Fruit fly (Drosophila melanogaster) whole organism, embryonic: ENCODE measurements around the gene CG9030.

Source experiments
- Antp ChIP-seq: fragments of 200-800 bp; sonication (Bioruptor generic); optimal IDR thresholded peaks from 3 replicates; lab custom pipeline; 2016; ENCODE audit warnings: missing biosample characterization, missing genetic modification characterization
- Atf3 ChIP-seq: fragments of 200-800 bp; sonication (Bioruptor generic); optimal IDR thresholded peaks from 3 replicates; lab custom pipeline; 2016; ENCODE audit warnings: missing biosample characterization, missing genetic modification characterization
- CG10543 ChIP-seq: fragments of 200-800 bp; sonication (Bioruptor generic); optimal IDR thresholded peaks from 3 replicates; lab custom pipeline; 2017; ENCODE audit warnings: missing biosample characterization, mild to moderate bottlenecking, missing genetic modification characterization, moderate library complexity
- CG12219 ChIP-seq: fragments of 200-800 bp; sonication (Bioruptor generic); optimal IDR thresholded peaks from 3 replicates; lab custom pipeline; 2018; ENCODE audit warnings: missing biosample characterization, mild to moderate bottlenecking, missing genetic modification characterization
- CG12299 ChIP-seq: fragments of 200-800 bp; sonication (Bioruptor generic); optimal IDR thresholded peaks from 2 replicates; lab custom pipeline; 2018; ENCODE audit warnings: missing biosample characterization, mild to moderate bottlenecking, missing genetic modification characterization
- CG15601 ChIP-seq: fragments of 200-800 bp; sonication (Bioruptor generic); optimal IDR thresholded peaks from 3 replicates; lab custom pipeline; 2019; ENCODE audit warnings: missing biosample characterization, mild to moderate bottlenecking, missing genetic modification characterization, moderate library complexity
- CG17802 ChIP-seq: fragments of 200-800 bp; sonication (Bioruptor generic); optimal IDR thresholded peaks from 2 replicates; lab custom pipeline; 2018; ENCODE audit warnings: missing biosample characterization, mild to moderate bottlenecking, missing genetic modification characterization, moderate library complexity
- CG1792 ChIP-seq: fragments of 200-800 bp; sonication (Bioruptor generic); optimal IDR thresholded peaks from 2 replicates; lab custom pipeline; 2016; ENCODE audit warnings: missing biosample characterization, missing genetic modification characterization
- CG18262 ChIP-seq: fragments of 200-800 bp; optimal IDR thresholded peaks from 3 replicates; lab custom pipeline; 2019; ENCODE audit warnings: missing biosample characterization, mild to moderate bottlenecking, missing genetic modification characterization, moderate library complexity
- CG30431 ChIP-seq: fragments of 200-800 bp; sonication (Bioruptor generic); optimal IDR thresholded peaks from 2 replicates; lab custom pipeline; 2017; ENCODE audit warnings: missing biosample characterization, missing genetic modification characterization
- CG31365 ChIP-seq: fragments of 200-800 bp; sonication (Bioruptor generic); optimal IDR thresholded peaks from 2 replicates; lab custom pipeline; 2018; ENCODE audit warnings: missing biosample characterization, mild to moderate bottlenecking, missing genetic modification characterization
- CG31388 ChIP-seq: fragments of 200-800 bp; sonication (Bioruptor generic); optimal IDR thresholded peaks from 2 replicates; lab custom pipeline; 2016; ENCODE audit warnings: missing biosample characterization, missing genetic modification characterization
- CG3163 ChIP-seq: fragments of 200-800 bp; sonication (Bioruptor generic); optimal IDR thresholded peaks from 3 replicates; lab custom pipeline; 2016; ENCODE audit warnings: missing biosample characterization, missing genetic modification characterization
- CG6175 ChIP-seq: fragments of 200-800 bp; sonication (Bioruptor generic); IDR thresholded peaks from 3 replicates; pipeline ENCODE4 v1.3.6; 2022; ENCODE audit warnings: missing biosample characterization, missing genetic modification characterization
- CG8359 ChIP-seq: fragments of 200-800 bp; sonication (Bioruptor generic); optimal IDR thresholded peaks from 2 replicates; lab custom pipeline; 2017; ENCODE audit warnings: missing biosample characterization, mild to moderate bottlenecking, missing genetic modification characterization, borderline replicate concordance
- Dek ChIP-seq: fragments of 200-800 bp; sonication (Bioruptor generic); optimal IDR thresholded peaks from 3 replicates; lab custom pipeline; 2019; ENCODE audit warnings: missing biosample characterization, mild to moderate bottlenecking, missing genetic modification characterization, moderate library complexity
- Dfd ChIP-seq, 2 experiments: fragments of >200 bp; optimal IDR thresholded peaks; 2 replicates each; lab custom pipeline; 2017; ENCODE audit warnings: missing biosample characterization in 2 of 2, missing genetic modification characterization in 2 of 2
- Gug ChIP-seq: fragments of 200-800 bp; sonication (Bioruptor generic); IDR thresholded peaks from 4 replicates; pipeline ENCODE4 v1.3.6; 2022; ENCODE audit warnings: missing biosample characterization, missing genetic modification characterization
- HLH3B ChIP-seq: fragments of 200-800 bp; sonication (Bioruptor generic); IDR thresholded peaks from 2 replicates; pipeline ENCODE4 v1.3.6; 2022; ENCODE audit warnings: missing biosample characterization, missing genetic modification characterization
- Mrtf ChIP-seq: fragments of 200-800 bp; sonication (Bioruptor generic); IDR thresholded peaks from 3 replicates; pipeline ENCODE4 v1.3.6; 2022; ENCODE audit warnings: missing biosample characterization, missing genetic modification characterization
- NC2β ChIP-seq: fragments of 200-800 bp; sonication (Bioruptor generic); optimal IDR thresholded peaks from 2 replicates; lab custom pipeline; 2016; ENCODE audit warnings: missing biosample characterization, missing genetic modification characterization
- Oaz ChIP-seq: fragments of 200-800 bp; sonication (Bioruptor generic); IDR thresholded peaks from 2 replicates; pipeline ENCODE4 v1.3.6; 2022; ENCODE audit warnings: missing biosample characterization, missing genetic modification characterization
- Ravus ChIP-seq: fragments of 200-800 bp; sonication (Bioruptor generic); IDR thresholded peaks from 2 replicates; pipeline ENCODE4 v1.3.6; 2022; ENCODE audit warnings: missing biosample characterization, missing genetic modification characterization
- Sox100B ChIP-seq: fragments of 200-800 bp; sonication (Bioruptor generic); optimal IDR thresholded peaks from 3 replicates; lab custom pipeline; 2018; ENCODE audit warnings: missing biosample characterization, mild to moderate bottlenecking, missing genetic modification characterization
- Spps ChIP-seq: fragments of 200-800 bp; sonication (Bioruptor generic); optimal IDR thresholded peaks from 2 replicates; lab custom pipeline; 2018; ENCODE audit warnings: missing biosample characterization, mild to moderate bottlenecking, missing genetic modification characterization
- Taf1 ChIP-seq: fragments of 200-800 bp; sonication (Bioruptor generic); IDR thresholded peaks from 2 replicates; pipeline ENCODE4 v1.3.6; 2022; ENCODE audit warnings: missing biosample characterization, missing genetic modification characterization
- Usf ChIP-seq: fragments of 200-800 bp; sonication (Bioruptor generic); optimal IDR thresholded peaks from 2 replicates; lab custom pipeline; 2017; ENCODE audit warnings: missing genotype, missing biosample characterization, missing genetic modification characterization
- ato ChIP-seq: fragments of 200-800 bp; sonication (Bioruptor generic); IDR thresholded peaks from 2 replicates; pipeline ENCODE4 v1.3.6; 2022; ENCODE audit warnings: missing biosample characterization, missing genetic modification characterization; ENCODE audit not compliant: partially characterized antibody
- bcd ChIP-seq: fragments of 200-800 bp; sonication (Bioruptor generic); optimal IDR thresholded peaks from 2 replicates; lab custom pipeline; 2017; ENCODE audit warnings: missing biosample characterization, mild to moderate bottlenecking, missing genetic modification characterization
- cas ChIP-seq: fragments of 200-800 bp; sonication (Bioruptor generic); IDR thresholded peaks from 2 replicates; pipeline ENCODE4 v1.3.6; 2022; ENCODE audit warnings: missing biosample characterization, missing genetic modification characterization
- cg ChIP-seq: fragments of 200-800 bp; sonication (Bioruptor generic); optimal IDR thresholded peaks from 3 replicates; lab custom pipeline; 2019; ENCODE audit warnings: missing biosample characterization, mild to moderate bottlenecking, missing genetic modification characterization, moderate library complexity
- chif ChIP-seq, 2 experiments: fragments of 200-800 bp; sonication (Bioruptor generic); optimal IDR thresholded peaks; 3 replicates each; lab custom pipeline; 2016; ENCODE audit warnings: missing biosample characterization in 2 of 2, missing genetic modification characterization in 2 of 2
- chn ChIP-seq: fragments of 200-800 bp; sonication (Bioruptor generic); optimal IDR thresholded peaks from 2 replicates; lab custom pipeline; 2016; ENCODE audit warnings: missing biosample characterization, missing genetic modification characterization
- ewg ChIP-seq: fragments of 200-800 bp; sonication (Bioruptor generic); optimal IDR thresholded peaks from 3 replicates; lab custom pipeline; 2017; ENCODE audit warnings: mild to moderate bottlenecking, missing biosample characterization, missing genetic modification reagents, missing genetic modification characterization
- gcm2 ChIP-seq: fragments of 200-800 bp; sonication (Bioruptor generic); optimal IDR thresholded peaks from 2 replicates; lab custom pipeline; 2016; ENCODE audit warnings: missing biosample characterization, missing genetic modification characterization
- hb ChIP-seq: fragments of 200-800 bp; sonication (Bioruptor generic); IDR thresholded peaks from 3 replicates; pipeline ENCODE4 v1.3.6; 2022; ENCODE audit warnings: missing biosample characterization, missing genetic modification characterization; ENCODE audit not compliant: partially characterized antibody
- insv ChIP-seq, 2 experiments: fragments of 200-800 bp; sonication (Bioruptor generic); optimal IDR thresholded peaks; 3 replicates each; lab custom pipeline; 2016 to 2018; ENCODE audit warnings: missing biosample characterization in 2 of 2, missing genetic modification characterization in 2 of 2
- kay ChIP-seq: fragments of 200-800 bp; sonication (Bioruptor generic); optimal IDR thresholded peaks from 2 replicates; lab custom pipeline; 2016; ENCODE audit warnings: missing biosample characterization, missing genetic modification characterization
- kni ChIP-seq: fragments of 200-800 bp; sonication (Bioruptor generic); optimal IDR thresholded peaks from 3 replicates; lab custom pipeline; 2017; ENCODE audit warnings: mild to moderate bottlenecking, missing biosample characterization, missing genetic modification reagents, missing genetic modification characterization
- knrl ChIP-seq: fragments of 200-800 bp; sonication (Bioruptor generic); IDR thresholded peaks from 3 replicates; pipeline ENCODE4 v1.3.6; 2022; ENCODE audit warnings: missing biosample characterization, missing genetic modification characterization; ENCODE audit not compliant: partially characterized antibody
- lilli ChIP-seq: fragments of 200-800 bp; sonication (Bioruptor generic); optimal IDR thresholded peaks from 3 replicates; lab custom pipeline; 2016; ENCODE audit warnings: missing biosample characterization, missing genetic modification characterization
- lmd ChIP-seq: fragments of 200-800 bp; sonication (Bioruptor generic); IDR thresholded peaks from 2 replicates; pipeline ENCODE4 v1.3.6; 2022; ENCODE audit warnings: missing biosample characterization, missing genetic modification characterization
- odd ChIP-seq: fragments of 200-800 bp; sonication (Bioruptor generic); optimal IDR thresholded peaks from 2 replicates; lab custom pipeline; 2017; ENCODE audit warnings: missing biosample characterization, mild to moderate bottlenecking, missing genetic modification characterization
- org-1 ChIP-seq: fragments of 200-800 bp; sonication (Bioruptor generic); optimal IDR thresholded peaks from 2 replicates; lab custom pipeline; 2017; ENCODE audit warnings: missing biosample characterization, missing genetic modification characterization
- psq ChIP-seq: fragments of 200-800 bp; sonication (Bioruptor generic); optimal IDR thresholded peaks from 2 replicates; lab custom pipeline; 2017; ENCODE audit warnings: missing biosample characterization, missing genetic modification characterization
- ranshi ChIP-seq: fragments of 200-800 bp; sonication (Bioruptor generic); IDR thresholded peaks from 2 replicates; pipeline ENCODE4 v1.3.6; 2022; ENCODE audit warnings: missing biosample characterization, missing genetic modification characterization
- repo ChIP-seq: fragments of 200-800 bp; sonication (Bioruptor generic); optimal IDR thresholded peaks from 2 replicates; lab custom pipeline; 2016; ENCODE audit warnings: missing biosample characterization, missing genetic modification characterization
- schlank ChIP-seq: fragments of 200-800 bp; sonication (Bioruptor generic); optimal IDR thresholded peaks from 2 replicates; lab custom pipeline; 2018; ENCODE audit warnings: missing biosample characterization, mild to moderate bottlenecking, missing genetic modification characterization
- trem ChIP-seq: fragments of 200-800 bp; optimal IDR thresholded peaks from 3 replicates; lab custom pipeline; 2019; ENCODE audit warnings: missing biosample characterization, mild to moderate bottlenecking, missing genetic modification characterization, moderate library complexity
- zfh2 ChIP-seq: fragments of 200-800 bp; sonication (Bioruptor generic); optimal IDR thresholded peaks from 2 replicates; lab custom pipeline; 2016; ENCODE audit warnings: missing biosample characterization, missing genetic modification characterization

Gene CG9030

dm6 chrX:14952097-14952844 lies 2.6 kb downstream of the CG9030 start (continued):
- TF ChIP-seq cas (no peak), ato (GFP tag; lab: Robert Waterston, UW) (no peak), CG31388 (GFP tag; lab: Kevin White, UChicago) (no peak), HLH3B (0 out of 2 replicates have a peak, but pooled peaks have one; percentile 29), CG3163 (GFP tag; lab: Kevin White, UChicago) (peak; percentile 29), gcm2 (no peak), CG31365 (tag; lab: Kevin White, UChicago) (no peak), repo (GFP tag; lab: Kevin White, UChicago) (no peak), CG1792 (no peak), org-1 (peak; percentile 24), Mrtf (GFP tag; lab: Robert Waterston, UW) (no peak), CG8359 (GFP tag; lab: Kevin White, UChicago) (peak; percentile 30), schlank (tag; lab: Kevin White, UChicago) (no peak), CG30431 (GFP tag; lab: Kevin White, UChicago) (peak; percentile 31), Atf3 (GFP tag; lab: Kevin White, UChicago) (no peak), Dfd (GFP tag; optimal IDR thresholded peaks at IDR 0.05; lab: Kevin White, UChicago) (no peak), Gug (GFP tag; lab: Robert Waterston, UW) (peak; percentile 6; the same call in 2 of the 4 replicates), Spps (tag; lab: Kevin White, UChicago) (peak; percentile 38), kay (GFP tag; lab: Kevin White, UChicago) (no peak), lmd (GFP tag; lab: Robert Waterston, UW) (peak; percentile 57), CG10543 (GFP tag; lab: Kevin White, UChicago) (no peak), kni (GFP tag; lab: Kevin White, UChicago) (peak; percentile 90), Oaz (no peak), hb (GFP tag; lab: Robert Waterston, UW) (no peak), CG18262 (tag; lab: Kevin White, UChicago) (peak; percentile 63), chn (GFP tag; lab: Kevin White, UChicago) (peak; percentile 51), Ravus (no peak), CG12219 (GFP tag; lab: Kevin White, UChicago) (peak; percentile 12), CG12299 (tag; lab: Kevin White, UChicago) (no peak), CG15601 (tag; lab: Kevin White, UChicago) (peak; percentile 34), zfh2 (GFP tag; lab: Kevin White, UChicago) (no peak), cg (no peak), psq (no peak), ewg (GFP tag; lab: Kevin White, UChicago) (peak; percentile 44), Antp (peak; percentile 18), ranshi (GFP tag; lab: Robert Waterston, UW) (peak; percentile 37; the same call in 1 of the 2 replicates), Sox100B (GFP tag; lab: Kevin White, UChicago) (peak; percentile 58), knrl (no peak), CG6175 (GFP tag; lab: Robert Waterston, UW) (no peak), bcd (GFP tag; lab: Kevin White, UChicago) (peak; percentile 30), chif (GFP tag; optimal IDR thresholded peaks at IDR 0.05; lab: Kevin White, UChicago) (peak in 1 of 2 experiments; percentile 53), Taf1 (GFP tag; lab: Robert Waterston, UW) (no peak), insv (GFP tag; optimal IDR thresholded peaks at IDR 0.05; lab: Kevin White, UChicago) (no peak), odd (GFP tag; lab: Kevin White, UChicago) (no peak), NC2β (GFP tag; lab: Kevin White, UChicago) (peak; percentile 12), Dek (tag; lab: Kevin White, UChicago) (peak; percentile 1), Usf (GFP tag; lab: Kevin White, UChicago) (no peak), lilli (GFP tag; lab: Kevin White, UChicago) (peak; percentile 6), trem (peak; percentile 32), CG17802 (tag; lab: Kevin White, UChicago) (no peak)
